Fruit fly (Drosophila melanogaster) whole organism, embryonic: ENCODE measurements around the gene CG15725.

ENCODE experiments used
- Bgb ChIP-seq: fragments of 200-800 bp; sonication (Bioruptor generic); IDR thresholded peaks from 2 replicates; pipeline ENCODE4 v1.3.6; 2022; ENCODE audit warnings: missing biosample characterization, missing genetic modification characterization; ENCODE audit not compliant: partially characterized antibody
- CG10209 ChIP-seq: fragments of 200-800 bp; sonication (Bioruptor generic); optimal IDR thresholded peaks from 3 replicates; lab custom pipeline; 2017; ENCODE audit warnings: missing biosample characterization, mild to moderate bottlenecking, missing genetic modification characterization, missing genetic modification reagents
- CG11456 ChIP-seq: fragments of 200-800 bp; sonication (Bioruptor generic); IDR thresholded peaks from 3 replicates; pipeline ENCODE4 v1.3.6; 2022; ENCODE audit warnings: missing biosample characterization, missing genetic modification characterization
- CG12299 ChIP-seq: fragments of 200-800 bp; sonication (Bioruptor generic); optimal IDR thresholded peaks from 2 replicates; lab custom pipeline; 2018; ENCODE audit warnings: missing biosample characterization, mild to moderate bottlenecking, missing genetic modification characterization
- CG14710 ChIP-seq: fragments of 200-800 bp; sonication (Bioruptor generic); optimal IDR thresholded peaks from 3 replicates; lab custom pipeline; 2019; ENCODE audit warnings: missing biosample characterization, mild to moderate bottlenecking, missing genetic modification characterization, moderate library complexity
- CG15601 ChIP-seq: fragments of 200-800 bp; sonication (Bioruptor generic); optimal IDR thresholded peaks from 3 replicates; lab custom pipeline; 2019; ENCODE audit warnings: missing biosample characterization, mild to moderate bottlenecking, missing genetic modification characterization, moderate library complexity
- CG1603 ChIP-seq: fragments of 200-800 bp; sonication (Bioruptor generic); optimal IDR thresholded peaks from 2 replicates; lab custom pipeline; 2019; ENCODE audit warnings: missing biosample characterization, mild to moderate bottlenecking, missing genetic modification characterization, moderate library complexity
- CG18476 ChIP-seq: fragments of 200-800 bp; sonication (Bioruptor generic); optimal IDR thresholded peaks from 2 replicates; lab custom pipeline; 2016; ENCODE audit warnings: missing biosample characterization, mild to moderate bottlenecking, missing genetic modification characterization
- CG2712 ChIP-seq: fragments of 200-800 bp; optimal IDR thresholded peaks from 3 replicates; lab custom pipeline; 2019; ENCODE audit warnings: missing biosample characterization, mild to moderate bottlenecking, missing genetic modification characterization, moderate library complexity
- CG2875 ChIP-seq: fragments of 200-800 bp; sonication (Bioruptor generic); optimal IDR thresholded peaks from 2 replicates; lab custom pipeline; 2017; ENCODE audit warnings: missing biosample characterization, mild to moderate bottlenecking, missing genetic modification characterization, missing genetic modification reagents
- CG42726 ChIP-seq: fragments of 200-800 bp; sonication (Bioruptor generic); IDR thresholded peaks from 2 replicates; pipeline ENCODE4 v1.3.6; 2022; ENCODE audit warnings: missing biosample characterization, missing genetic modification characterization; ENCODE audit not compliant: partially characterized antibody
- CG4730 ChIP-seq: fragments of 200-800 bp; sonication (Bioruptor generic); IDR thresholded peaks from 2 replicates; pipeline ENCODE4 v1.3.6; 2022; ENCODE audit warnings: missing biosample characterization, missing genetic modification characterization
- CG7271 ChIP-seq: fragments of 200-800 bp; sonication (Bioruptor generic); optimal IDR thresholded peaks from 2 replicates; lab custom pipeline; 2018; ENCODE audit warnings: missing biosample characterization, mild to moderate bottlenecking, missing genetic modification characterization, moderate library complexity
- CG7987 ChIP-seq: fragments of 200-800 bp; sonication (Bioruptor generic); optimal IDR thresholded peaks from 2 replicates; lab custom pipeline; 2018; ENCODE audit warnings: missing biosample characterization, mild to moderate bottlenecking, missing genetic modification characterization, moderate library complexity
- CG8359 ChIP-seq: fragments of 200-800 bp; sonication (Bioruptor generic); optimal IDR thresholded peaks from 2 replicates; lab custom pipeline; 2017; ENCODE audit warnings: missing biosample characterization, mild to moderate bottlenecking, missing genetic modification characterization, borderline replicate concordance
- CkIIα-i1 ChIP-seq: fragments of 200-800 bp; sonication (Bioruptor generic); IDR thresholded peaks from 2 replicates; pipeline ENCODE4 v1.3.6; 2022; ENCODE audit warnings: missing biosample characterization, missing genetic modification characterization
- Doc2 ChIP-seq: fragments of 200-800 bp; sonication (Bioruptor generic); IDR thresholded peaks from 2 replicates; pipeline ENCODE4 v1.3.6; 2022; ENCODE audit warnings: missing biosample characterization, missing genetic modification characterization
- Hey ChIP-seq: fragments of 200-800 bp; sonication (Bioruptor generic); optimal IDR thresholded peaks from 3 replicates; lab custom pipeline; 2018; ENCODE audit warnings: missing biosample characterization, mild to moderate bottlenecking, missing genetic modification characterization
- Hr51 ChIP-seq, 2 experiments: fragments of 200-800 bp; sonication (Bioruptor generic); optimal IDR thresholded peaks; 2 replicates in 1 of 2; 3 replicates in 1 of 2; lab custom pipeline; 2016 to 2018; ENCODE audit warnings: missing biosample characterization in 2 of 2, missing genetic modification characterization in 2 of 2, mild to moderate bottlenecking in 1 of 2, moderate library complexity in 1 of 2
- Lim3 ChIP-seq: fragments of 200-800 bp; sonication (Bioruptor generic); IDR thresholded peaks from 2 replicates; pipeline ENCODE4 v1.3.6; 2022; ENCODE audit warnings: missing biosample characterization, missing genetic modification characterization
- Mad ChIP-seq: fragments of 200-800 bp; sonication (Bioruptor generic); optimal IDR thresholded peaks from 2 replicates; lab custom pipeline; 2016; ENCODE audit warnings: missing biosample characterization, missing genetic modification characterization
- Optix ChIP-seq: fragments of 200-800 bp; sonication (Bioruptor generic); IDR thresholded peaks from 3 replicates; pipeline ENCODE4 v1.3.6; 2022; ENCODE audit warnings: missing biosample characterization, missing genetic modification characterization
- Scr ChIP-seq: fragments of 200-800 bp; sonication (Bioruptor generic); IDR thresholded peaks from 2 replicates; pipeline ENCODE4 v1.3.6; 2022; ENCODE audit warnings: missing biosample characterization, missing genetic modification characterization; ENCODE audit not compliant: partially characterized antibody
- Usf ChIP-seq: fragments of 200-800 bp; sonication (Bioruptor generic); optimal IDR thresholded peaks from 2 replicates; lab custom pipeline; 2017; ENCODE audit warnings: missing genotype, missing biosample characterization, missing genetic modification characterization
- Vsx1 ChIP-seq: fragments of 200-800 bp; sonication (Bioruptor generic); optimal IDR thresholded peaks from 2 replicates; lab custom pipeline; 2017; ENCODE audit warnings: missing biosample characterization, mild to moderate bottlenecking, missing genetic modification characterization, missing genetic modification reagents
- corto ChIP-seq: fragments of 200-800 bp; sonication (Bioruptor generic); optimal IDR thresholded peaks from 2 replicates; lab custom pipeline; 2016; ENCODE audit warnings: missing biosample characterization, mild to moderate bottlenecking, missing genetic modification characterization, moderate library complexity
- cwo ChIP-seq: fragments of 200-800 bp; sonication (Bioruptor generic); optimal IDR thresholded peaks from 3 replicates; lab custom pipeline; 2017; ENCODE audit warnings: missing biosample characterization, missing genetic modification characterization, mild to moderate bottlenecking, moderate library complexity, missing genetic modification reagents
- esg ChIP-seq: fragments of 200-800 bp; sonication (Bioruptor generic); conservative IDR thresholded peaks from 2 replicates; pipeline ENCODE4 v1.3.6; 2022; ENCODE audit warnings: missing biosample characterization, missing genetic modification characterization
- ewg ChIP-seq: fragments of 200-800 bp; sonication (Bioruptor generic); optimal IDR thresholded peaks from 3 replicates; lab custom pipeline; 2017; ENCODE audit warnings: mild to moderate bottlenecking, missing biosample characterization, missing genetic modification reagents, missing genetic modification characterization
- ind ChIP-seq: fragments of 200-800 bp; sonication (Bioruptor generic); optimal IDR thresholded peaks from 3 replicates; lab custom pipeline; 2016; ENCODE audit warnings: missing biosample characterization, missing genetic modification characterization
- jigr1 ChIP-seq: fragments of 200-800 bp; sonication (Bioruptor generic); IDR thresholded peaks from 3 replicates; pipeline ENCODE4 v1.3.6; 2022; ENCODE audit warnings: missing biosample characterization, missing genetic modification characterization
- ken ChIP-seq: fragments of 200-800 bp; sonication (Bioruptor generic); IDR thresholded peaks from 3 replicates; pipeline ENCODE4 v1.3.6; 2022; ENCODE audit warnings: missing biosample characterization, missing genetic modification characterization
- lmd ChIP-seq: fragments of 200-800 bp; sonication (Bioruptor generic); IDR thresholded peaks from 2 replicates; pipeline ENCODE4 v1.3.6; 2022; ENCODE audit warnings: missing biosample characterization, missing genetic modification characterization
- luna ChIP-seq: fragments of 200-800 bp; sonication (Bioruptor generic); optimal IDR thresholded peaks from 2 replicates; lab custom pipeline; 2016; ENCODE audit warnings: missing biosample characterization, missing genetic modification characterization
- nau ChIP-seq: fragments of 200-800 bp; sonication (Bioruptor generic); optimal IDR thresholded peaks from 3 replicates; lab custom pipeline; 2017; ENCODE audit warnings: missing biosample characterization, mild to moderate bottlenecking, missing genetic modification characterization, missing genetic modification reagents
- nerfin-2 ChIP-seq: fragments of 200-800 bp; sonication (Bioruptor generic); IDR thresholded peaks from 2 replicates; pipeline ENCODE4 v1.3.6; 2022; ENCODE audit warnings: missing biosample characterization, missing genetic modification characterization; ENCODE audit not compliant: partially characterized antibody
- pan ChIP-seq, 4 experiments: fragments of >200 bp in 3 of 4; fragments of 200-800 bp in 1 of 4; sonication (Bioruptor generic) in 1 of 4; optimal IDR thresholded peaks in 3 of 4; IDR thresholded peaks in 1 of 4; 2 replicates each; pipeline versions ENCODE4 v1.3.6 to Lab custom; 2017 to 2022; ENCODE audit warnings: missing biosample characterization in 2 of 4, missing genetic modification characterization in 2 of 4, mixed read lengths in 1 of 4
- pita ChIP-seq: fragments of 200-800 bp; sonication (Bioruptor generic); optimal IDR thresholded peaks from 2 replicates; lab custom pipeline; 2017; ENCODE audit warnings: missing biosample characterization, mild to moderate bottlenecking, missing genetic modification characterization
- pum ChIP-seq: fragments of 200-800 bp; sonication (Bioruptor generic); optimal IDR thresholded peaks from 2 replicates; lab custom pipeline; 2016; ENCODE audit warnings: missing biosample characterization, missing genetic modification characterization
- salm ChIP-seq: fragments of 200-800 bp; sonication (Bioruptor generic); optimal IDR thresholded peaks from 2 replicates; lab custom pipeline; 2018; ENCODE audit warnings: missing biosample characterization, mild to moderate bottlenecking, missing genetic modification characterization
- sim ChIP-seq: fragments of 200-800 bp; sonication (Bioruptor generic); IDR thresholded peaks from 2 replicates; pipeline ENCODE4 v1.3.6; 2022; ENCODE audit warnings: missing biosample characterization, missing genetic modification characterization
- sob ChIP-seq: fragments of 200-800 bp; sonication (Bioruptor generic); IDR thresholded peaks from 2 replicates; pipeline ENCODE4 v1.3.6; 2022; ENCODE audit warnings: missing biosample characterization, missing genetic modification characterization
- sqz ChIP-seq: fragments of 200-800 bp; sonication (Bioruptor generic); optimal IDR thresholded peaks from 3 replicates; lab custom pipeline; 2018; ENCODE audit warnings: missing biosample characterization, mild to moderate bottlenecking, missing genetic modification characterization
- tgo ChIP-seq: fragments of 200-800 bp; sonication (Bioruptor generic); IDR thresholded peaks from 3 replicates; pipeline ENCODE4 v1.3.6; 2022; ENCODE audit warnings: missing biosample characterization, missing genetic modification characterization
- tll ChIP-seq, 2 experiments: fragments of 200-800 bp in 1 of 2; fragments of >200 bp in 1 of 2; sonication (Bioruptor generic) in 1 of 2; optimal IDR thresholded peaks; 2 replicates each; lab custom pipeline; 2017 to 2019; ENCODE audit warnings: missing biosample characterization in 2 of 2, missing genetic modification characterization in 2 of 2, mild to moderate bottlenecking in 1 of 2, moderate library complexity in 1 of 2
- trem ChIP-seq: fragments of 200-800 bp; optimal IDR thresholded peaks from 3 replicates; lab custom pipeline; 2019; ENCODE audit warnings: missing biosample characterization, mild to moderate bottlenecking, missing genetic modification characterization, moderate library complexity
- vfl ChIP-seq: fragments of 200-800 bp; sonication (Bioruptor generic); optimal IDR thresholded peaks from 2 replicates; lab custom pipeline; 2016; ENCODE audit warnings: missing biosample characterization, missing genetic modification characterization

Gene CG15725

DNA sequence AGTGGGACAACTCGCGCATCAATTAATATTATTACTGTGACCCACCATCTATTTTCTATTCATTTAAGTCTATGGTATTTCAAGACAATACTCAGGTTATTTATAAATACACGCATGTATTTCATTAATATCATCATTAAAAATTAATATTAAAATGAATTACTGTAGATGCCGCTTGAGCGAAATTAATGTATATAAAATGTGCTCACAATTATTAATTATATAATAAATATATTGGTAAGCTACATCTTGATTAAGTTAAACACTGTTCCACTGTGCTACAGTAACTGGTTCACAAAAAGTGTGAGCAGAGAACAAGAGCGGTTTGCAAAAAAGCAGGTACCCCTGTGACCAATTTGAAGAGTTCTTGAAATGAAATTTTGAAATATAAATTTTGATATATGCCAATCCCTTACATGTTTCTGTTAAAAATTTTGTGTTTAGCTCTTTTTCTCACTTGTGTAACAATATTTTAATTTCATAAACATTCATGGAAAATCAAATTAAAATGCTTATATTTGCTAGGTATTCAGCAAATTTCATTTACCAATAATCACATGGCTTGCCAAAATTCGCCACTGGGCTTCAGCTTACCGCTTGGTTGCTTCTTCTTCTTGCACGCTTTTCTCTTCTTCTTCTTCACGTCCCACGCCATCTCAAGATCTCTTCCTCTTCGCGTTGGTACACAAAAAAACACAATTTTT is 45.4 kb downstream of the CG15725 start (continued):
- TF ChIP-seq CG7987 (GFP tag; lab: Kevin White, UChicago) (peak; percentile 97), sqz (GFP tag; lab: Kevin White, UChicago) (peak; percentile 100), CG42726 (GFP tag; lab: Robert Waterston, UW) (no peak), CG4730 (peak; percentile 99), pita (GFP tag; lab: Kevin White, UChicago) (no peak), CG18476 (GFP tag; lab: Kevin White, UChicago) (peak; percentile 99), CG15601 (peak; percentile 98), CG2712 (tag; lab: Kevin White, UChicago) (peak; percentile 100), nerfin-2 (0 out of 2 replicates have a peak, but pooled peaks have one; percentile 42), ken (GFP tag; lab: Robert Waterston, UW) (peak; percentile 99), CG12299 (tag; lab: Kevin White, UChicago) (peak; percentile 100), tll (GFP tag; optimal IDR thresholded peaks at IDR 0.05; lab: Kevin White, UChicago) (peak in 1 of 2 experiments; percentile 55), Optix (GFP tag; lab: Robert Waterston, UW) (peak; percentile 98), Usf (GFP tag; lab: Kevin White, UChicago) (peak; percentile 99), trem (peak; percentile 97), Hey (peak; percentile 98), tgo (GFP tag; lab: Robert Waterston, UW) (peak; percentile 100), salm (tag; lab: Kevin White, UChicago) (peak; percentile 100), Vsx1 (peak; percentile 99), CkIIα-i1 (GFP tag; lab: Robert Waterston, UW) (peak; percentile 98), pum (GFP tag; lab: Kevin White, UChicago) (peak; percentile 99), CG8359 (GFP tag; lab: Kevin White, UChicago) (peak; percentile 94), luna (peak; percentile 100), Bgb (GFP tag; lab: Robert Waterston, UW) (no peak), sob (GFP tag; lab: Robert Waterston, UW) (peak; percentile 100), ewg (GFP tag; lab: Kevin White, UChicago) (peak; percentile 99), esg (GFP tag; lab: Robert Waterston, UW) (peak; percentile 99), pan (optimal IDR thresholded peaks at IDR 0.05; lab: Kevin White, UChicago) (no peak), pan (GFP tag; optimal IDR thresholded peaks at IDR 0.05 in 1 of 2, IDR thresholded peaks at IDR 0.05 in 1 of 2) (peak in 1 of 2 experiments; percentile 100), sim (GFP tag; lab: Robert Waterston, UW) (peak; percentile 96), CG2875 (GFP tag; lab: Kevin White, UChicago) (peak; percentile 99), CG7271 (tag; lab: Kevin White, UChicago) (peak; percentile 96), vfl (GFP tag; lab: Kevin White, UChicago) (peak; percentile 100), CG14710 (tag; lab: Kevin White, UChicago) (peak; percentile 99), nau (GFP tag; lab: Kevin White, UChicago) (peak; percentile 100), lmd (GFP tag; lab: Robert Waterston, UW) (peak; percentile 100), Scr (GFP tag; lab: Robert Waterston, UW) (peak; percentile 56), Mad (GFP tag; lab: Kevin White, UChicago) (peak; percentile 100), Doc2 (GFP tag; lab: Robert Waterston, UW) (peak; percentile 99), CG1603 (tag; lab: Kevin White, UChicago) (peak; percentile 95), ind (GFP tag; lab: Kevin White, UChicago) (peak; percentile 100), Lim3 (GFP tag; lab: Robert Waterston, UW) (peak; percentile 98), Hr51 (GFP tag; optimal IDR thresholded peaks at IDR 0.05; lab: Kevin White, UChicago) (peak; percentile 99 to 100), CG11456 (GFP tag; lab: Robert Waterston, UW) (peak; percentile 99), jigr1 (GFP tag; lab: Robert Waterston, UW) (peak; percentile 99), cwo (peak; percentile 100), corto (GFP tag; lab: Kevin White, UChicago) (peak; percentile 85), CG10209 (GFP tag; lab: Kevin White, UChicago) (peak; percentile 100)
